In the genomic region with DNA sequence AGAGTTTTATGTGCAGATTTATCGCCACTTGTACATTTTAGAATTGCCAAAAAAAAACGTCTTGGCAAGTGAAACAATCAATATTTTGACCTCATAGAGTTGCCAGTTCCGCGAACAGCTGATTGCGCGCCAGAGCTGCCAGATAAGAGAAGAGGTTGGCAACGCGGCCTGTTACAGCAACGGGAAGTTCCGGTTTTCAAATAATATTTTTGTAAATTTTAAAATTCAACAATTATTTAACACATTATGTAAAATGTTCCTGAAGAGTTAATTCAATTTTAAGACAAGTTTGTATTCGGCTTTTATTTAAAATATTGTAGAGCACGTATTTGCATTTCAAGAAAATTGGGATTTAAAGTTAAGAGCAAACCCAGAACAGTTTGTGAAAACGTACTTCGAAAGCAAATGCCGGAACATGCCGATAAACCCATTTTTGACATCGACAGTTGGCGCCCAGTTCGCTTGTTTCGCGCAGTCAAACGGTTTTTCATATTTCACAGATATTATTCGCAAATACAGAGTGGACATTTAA, we compare ENCODE assay signal across 1 fruit fly cellular context.
TF ChIP-seq lines count a peak whose summit lies in the region.

prd1 (minus strand) TSS at position 320 of the 532 bp plus-strand sequence.
HisCl1 (plus strand) TSS at position 482 of the 532 bp plus-strand sequence.

TF ChIP-seq in whole organism, embryonic, 481 proteins besides CTCF, POLR2A, EP300 and RAD21 (continued from another document and continues in another):
- TF ChIP-seq chn (GFP tag; optimal IDR thresholded peaks at IDR 0.05; lab: Kevin White, UChicago) (peak; percentile 24), h (optimal IDR thresholded peaks at IDR 0.05; lab: Kevin White, UChicago) (no peak), Hand (GFP tag; optimal IDR thresholded peaks at IDR 0.05; lab: Kevin White, UChicago) (no peak), CG16863 (GFP tag; optimal IDR thresholded peaks at IDR 0.05; lab: Kevin White, UChicago) (no peak), toy (GFP tag; IDR thresholded peaks at IDR 0.05; lab: Robert Waterston, UW) (no peak), ken (GFP tag; IDR thresholded peaks at IDR 0.05; lab: Robert Waterston, UW) (no peak), CG31388 (GFP tag; optimal IDR thresholded peaks at IDR 0.05; lab: Kevin White, UChicago) (no peak), nom (GFP tag; optimal IDR thresholded peaks at IDR 0.05; lab: Kevin White, UChicago) (peak; percentile 25), Lpt (GFP tag; optimal IDR thresholded peaks at IDR 0.05; lab: Kevin White, UChicago) (no peak), Hsf (GFP tag; optimal IDR thresholded peaks at IDR 0.05; lab: Kevin White, UChicago) (peak; percentile 81), CG5180 (GFP tag; optimal IDR thresholded peaks at IDR 0.05; lab: Kevin White, UChicago) (peak; percentile 11), fru (optimal IDR thresholded peaks at IDR 0.05; lab: Kevin White, UChicago) (no peak), CG34422 (GFP tag; IDR thresholded peaks at IDR 0.05; lab: Robert Waterston, UW) (peak; percentile 71; the same call in 1 of the 3 replicates), CG34224 (GFP tag; IDR thresholded peaks at IDR 0.05; lab: Robert Waterston, UW; ENCODE audit: partially characterized antibody) (no peak), CG11093 (GFP tag; IDR thresholded peaks at IDR 0.05; lab: Robert Waterston, UW) (no peak), CG4360 (GFP tag; IDR thresholded peaks at IDR 0.05; lab: Robert Waterston, UW) (0 out of 2 replicates have a peak, but pooled peaks have one; percentile 8), croc (GFP tag; conservative IDR thresholded peaks at IDR 0.05; lab: Robert Waterston, UW) (peak; percentile 55), Hr39 (optimal IDR thresholded peaks at IDR 0.05; lab: Kevin White, UChicago) (no peak), CG2120 (GFP tag; optimal IDR thresholded peaks at IDR 0.05; lab: Kevin White, UChicago) (peak; percentile 87), HLH54F (GFP tag; optimal IDR thresholded peaks at IDR 0.05; lab: Kevin White, UChicago) (peak; percentile 62), CG4707 (GFP tag; optimal IDR thresholded peaks at IDR 0.05; lab: Kevin White, UChicago) (peak; percentile 4), CG13123 (GFP tag; optimal IDR thresholded peaks at IDR 0.05; lab: Kevin White, UChicago) (no peak), al (GFP tag; IDR thresholded peaks at IDR 0.05; lab: Robert Waterston, UW) (peak; percentile 66), CoRest (tag; optimal IDR thresholded peaks at IDR 0.05; lab: Kevin White, UChicago) (peak; percentile 91), Sox102F (GFP tag; optimal IDR thresholded peaks at IDR 0.05; lab: Kevin White, UChicago) (no peak), Fer1 (GFP tag; optimal IDR thresholded peaks at IDR 0.05; lab: Kevin White, UChicago) (peak; percentile 70), CG30020 (tag; optimal IDR thresholded peaks at IDR 0.05; lab: Kevin White, UChicago) (no peak), exex (tag; optimal IDR thresholded peaks at IDR 0.05; lab: Kevin White, UChicago) (no peak), CG6654 (GFP tag; optimal IDR thresholded peaks at IDR 0.05; lab: Kevin White, UChicago) (peak; percentile 40), nmo (GFP tag; optimal IDR thresholded peaks at IDR 0.05; lab: Kevin White, UChicago) (peak; percentile 89), CG17568 (GFP tag; optimal IDR thresholded peaks at IDR 0.05; lab: Kevin White, UChicago) (no peak), CG7963 (GFP tag; IDR thresholded peaks at IDR 0.05; lab: Robert Waterston, UW; ENCODE audit: partially characterized antibody) (no peak), CG8359 (GFP tag; optimal IDR thresholded peaks at IDR 0.05; lab: Kevin White, UChicago; ENCODE audit: borderline replicate concordance) (peak; percentile 19), CG14965 (GFP tag; optimal IDR thresholded peaks at IDR 0.05; lab: Kevin White, UChicago; ENCODE audit: borderline replicate concordance) (no peak), B-H2 (GFP tag; optimal IDR thresholded peaks at IDR 0.05; lab: Kevin White, UChicago) (peak; percentile 68), CG3065 (GFP tag; optimal IDR thresholded peaks at IDR 0.05; lab: Kevin White, UChicago) (no peak), Gsc (GFP tag; IDR thresholded peaks at IDR 0.05; lab: Robert Waterston, UW) (no peak), tx (GFP tag; optimal IDR thresholded peaks at IDR 0.05; lab: Kevin White, UChicago) (peak; percentile 12), tup (GFP tag; optimal IDR thresholded peaks at IDR 0.05; lab: Kevin White, UChicago) (peak; percentile 6), HmgD (GFP tag; optimal IDR thresholded peaks at IDR 0.05; lab: Kevin White, UChicago) (no peak), Sin3A (optimal IDR thresholded peaks at IDR 0.05; lab: Kevin White, UChicago) (peak; percentile 72), peb (GFP tag; IDR thresholded peaks at IDR 0.05; lab: Robert Waterston, UW) (peak; percentile 39; the same call in 1 of the 2 replicates), CG12391 (tag; optimal IDR thresholded peaks at IDR 0.05; lab: Kevin White, UChicago) (peak; percentile 76), Tbp (GFP tag; optimal IDR thresholded peaks at IDR 0.05; lab: Kevin White, UChicago) (no peak), CHES-1-like (GFP tag; optimal IDR thresholded peaks at IDR 0.05; lab: Kevin White, UChicago) (peak; percentile 62), Ets65A (GFP tag; lab: Kevin White, UChicago) (peak; percentile 98), CG13624 (GFP tag; optimal IDR thresholded peaks at IDR 0.05; lab: Kevin White, UChicago) (peak; percentile 74), CG10979 (tag; optimal IDR thresholded peaks at IDR 0.05; lab: Kevin White, UChicago) (peak; percentile 62), nau (GFP tag; optimal IDR thresholded peaks at IDR 0.05; lab: Kevin White, UChicago) (no peak), insv (GFP tag; optimal IDR thresholded peaks at IDR 0.05; lab: Kevin White, UChicago) (peak in 1 of 2 experiments; percentile 35), sens (GFP tag; lab: Kevin White, UChicago) (peak; percentile 93), Oaz (GFP tag; IDR thresholded peaks at IDR 0.05; lab: Robert Waterston, UW) (no peak), slp2 (GFP tag; optimal IDR thresholded peaks at IDR 0.05; lab: Kevin White, UChicago) (peak; percentile 57), CG31365 (tag; optimal IDR thresholded peaks at IDR 0.05; lab: Kevin White, UChicago) (no peak), CG12236 (GFP tag; optimal IDR thresholded peaks at IDR 0.05; lab: Kevin White, UChicago) (no peak), ssp (GFP tag; IDR thresholded peaks at IDR 0.05; lab: Robert Waterston, UW) (peak; percentile 45), jumu (GFP tag; optimal IDR thresholded peaks at IDR 0.05; lab: Kevin White, UChicago) (peak; percentile 37), CG17359 (tag; optimal IDR thresholded peaks at IDR 0.05; lab: Kevin White, UChicago) (peak; percentile 44), CG17612 (GFP tag; IDR thresholded peaks at IDR 0.05; lab: Robert Waterston, UW) (no peak), CG9932 (GFP tag; IDR thresholded peaks at IDR 0.05; lab: Robert Waterston, UW) (peak; percentile 82), psq (GFP tag; optimal IDR thresholded peaks at IDR 0.05; lab: Kevin White, UChicago) (no peak), CG10959 (GFP tag; IDR thresholded peaks at IDR 0.05; lab: Robert Waterston, UW) (0 out of 2 replicates have a peak, but pooled peaks have one; percentile 10), CG30403 (GFP tag; optimal IDR thresholded peaks at IDR 0.05; lab: Kevin White, UChicago) (peak; percentile 79), CG17912 (GFP tag; optimal IDR thresholded peaks at IDR 0.05; lab: Kevin White, UChicago) (peak; percentile 47), tap (tag; optimal IDR thresholded peaks at IDR 0.05; lab: Kevin White, UChicago) (no peak), CG33213 (GFP tag; optimal IDR thresholded peaks at IDR 0.05; lab: Kevin White, UChicago) (peak; percentile 52), CG18764 (GFP tag; optimal IDR thresholded peaks at IDR 0.05; lab: Kevin White, UChicago) (peak; percentile 9), CG12744 (GFP tag; optimal IDR thresholded peaks at IDR 0.05; lab: Kevin White, UChicago) (peak; percentile 32), Optix (GFP tag; IDR thresholded peaks at IDR 0.05; lab: Robert Waterston, UW) (no peak), CG8478 (optimal IDR thresholded peaks at IDR 0.05; lab: Kevin White, UChicago) (no peak), sqz (GFP tag; optimal IDR thresholded peaks at IDR 0.05; lab: Kevin White, UChicago) (peak; percentile 81), fd3F (GFP tag; optimal IDR thresholded peaks at IDR 0.05; lab: Kevin White, UChicago) (peak; percentile 68), stc (GFP tag; IDR thresholded peaks at IDR 0.05; lab: Robert Waterston, UW) (peak; percentile 58; the same call in 1 of the 2 replicates), Fer3 (tag; optimal IDR thresholded peaks at IDR 0.05; lab: Kevin White, UChicago) (peak; percentile 78), ase (GFP tag; IDR thresholded peaks at IDR 0.05; lab: Robert Waterston, UW) (no peak), en (GFP tag; optimal IDR thresholded peaks at IDR 0.05; lab: Kevin White, UChicago) (peak; percentile 37), grau (tag; optimal IDR thresholded peaks at IDR 0.05; lab: Kevin White, UChicago) (no peak), emc (GFP tag; optimal IDR thresholded peaks at IDR 0.05; lab: Kevin White, UChicago) (no peak), ab (GFP tag; optimal IDR thresholded peaks at IDR 0.05; lab: Kevin White, UChicago) (no peak), sob (GFP tag; IDR thresholded peaks at IDR 0.05; lab: Robert Waterston, UW) (peak; percentile 76), CG13894 (tag; optimal IDR thresholded peaks at IDR 0.05; lab: Kevin White, UChicago) (no peak), gro (GFP tag; optimal IDR thresholded peaks at IDR 0.05; lab: Kevin White, UChicago) (peak; percentile 68), zen (tag; optimal IDR thresholded peaks at IDR 0.05; lab: Kevin White, UChicago) (peak; percentile 46), danr (GFP tag; IDR thresholded peaks at IDR 0.05; lab: Robert Waterston, UW) (no peak; the same call in 1 of the 2 replicates), CG1529 (GFP tag; optimal IDR thresholded peaks at IDR 0.05; lab: Kevin White, UChicago) (peak; percentile 44), NfI (GFP tag; optimal IDR thresholded peaks at IDR 0.05; lab: Kevin White, UChicago) (peak; percentile 81), Deaf1 (tag; optimal IDR thresholded peaks at IDR 0.05; lab: Kevin White, UChicago) (no peak), z (GFP tag; IDR thresholded peaks at IDR 0.05; lab: Robert Waterston, UW) (no peak), CG11723 (GFP tag; optimal IDR thresholded peaks at IDR 0.05; lab: Kevin White, UChicago) (no peak), dati (GFP tag; IDR thresholded peaks at IDR 0.05; lab: Robert Waterston, UW) (no peak), fd96Cb (tag; optimal IDR thresholded peaks at IDR 0.05; lab: Kevin White, UChicago) (peak; percentile 70), cg (GFP tag; optimal IDR thresholded peaks at IDR 0.05; lab: Kevin White, UChicago) (no peak), Med (GFP tag; lab: Kevin White, UChicago) (peak; percentile 93), pnt (GFP tag; optimal IDR thresholded peaks at IDR 0.05; lab: Kevin White, UChicago) (peak; percentile 53), CG10366 (GFP tag; IDR thresholded peaks at IDR 0.05; lab: Robert Waterston, UW) (no peak), HLH3B (GFP tag; IDR thresholded peaks at IDR 0.05; lab: Robert Waterston, UW) (peak; percentile 56), grn (GFP tag; optimal IDR thresholded peaks at IDR 0.05; lab: Kevin White, UChicago) (no peak), CG7556 (GFP tag; optimal IDR thresholded peaks at IDR 0.05; lab: Kevin White, UChicago) (peak; percentile 58), mld (GFP tag; IDR thresholded peaks at IDR 0.05; lab: Robert Waterston, UW; ENCODE audit: partially characterized antibody) (no peak), ap (GFP tag; IDR thresholded peaks at IDR 0.05; lab: Robert Waterston, UW) (no peak), wdn (GFP tag; IDR thresholded peaks at IDR 0.05; lab: Robert Waterston, UW) (no peak), CG14710 (tag; optimal IDR thresholded peaks at IDR 0.05; lab: Kevin White, UChicago) (peak; percentile 83), CG12942 (GFP tag; optimal IDR thresholded peaks at IDR 0.05; lab: Kevin White, UChicago) (peak; percentile 70), pb (GFP tag; optimal IDR thresholded peaks at IDR 0.05; lab: Kevin White, UChicago) (no peak), PHDP (tag; optimal IDR thresholded peaks at IDR 0.05; lab: Kevin White, UChicago) (no peak), CG6791 (GFP tag; IDR thresholded peaks at IDR 0.05; lab: Robert Waterston, UW; ENCODE audit: partially characterized antibody) (no peak), CG13287 (GFP tag; IDR thresholded peaks at IDR 0.05; lab: Robert Waterston, UW; ENCODE audit: partially characterized antibody) (peak; percentile 38; the same call in 1 of the 2 replicates), BEAF-32 (GFP tag; optimal IDR thresholded peaks at IDR 0.05; lab: Kevin White, UChicago) (peak; percentile 44), tio (GFP tag; optimal IDR thresholded peaks at IDR 0.05; lab: Kevin White, UChicago) (peak; percentile 35), NC2β (GFP tag; optimal IDR thresholded peaks at IDR 0.05; lab: Kevin White, UChicago) (peak; percentile 49), otp (GFP tag; IDR thresholded peaks at IDR 0.05; lab: Robert Waterston, UW) (peak; percentile 55; the same call in 1 of the 3 replicates), CG9817 (tag; optimal IDR thresholded peaks at IDR 0.05; lab: Kevin White, UChicago) (peak; percentile 81), sim (GFP tag; IDR thresholded peaks at IDR 0.05; lab: Robert Waterston, UW) (no peak), Jarid2 (GFP tag; optimal IDR thresholded peaks at IDR 0.05; lab: Kevin White, UChicago) (no peak), Dbx (GFP tag; IDR thresholded peaks at IDR 0.05; lab: Robert Waterston, UW) (peak; percentile 66), usp (GFP tag; optimal IDR thresholded peaks at IDR 0.05; lab: Kevin White, UChicago) (no peak), gcm2 (GFP tag; optimal IDR thresholded peaks at IDR 0.05; lab: Kevin White, UChicago) (peak; percentile 33), kah (GFP tag; optimal IDR thresholded peaks at IDR 0.05; lab: Kevin White, UChicago) (peak; percentile 24), gem (tag; optimal IDR thresholded peaks at IDR 0.05; lab: Kevin White, UChicago) (no peak), vvl (GFP tag; IDR thresholded peaks at IDR 0.05; lab: Robert Waterston, UW) (peak; percentile 73), klu (GFP tag; IDR thresholded peaks at IDR 0.05; lab: Robert Waterston, UW) (peak; percentile 41; the same call in 1 of the 2 replicates), oc (tag; optimal IDR thresholded peaks at IDR 0.05; lab: Kevin White, UChicago) (no peak), CG4282 (GFP tag; optimal IDR thresholded peaks at IDR 0.05; lab: Kevin White, UChicago) (no peak), pum (GFP tag; optimal IDR thresholded peaks at IDR 0.05; lab: Kevin White, UChicago) (peak; percentile 43), CG15479 (GFP tag; optimal IDR thresholded peaks at IDR 0.05; lab: Kevin White, UChicago) (no peak), Dip2 (GFP tag; IDR thresholded peaks at IDR 0.05; lab: Robert Waterston, UW) (no peak), TFAM (GFP tag; optimal IDR thresholded peaks at IDR 0.05; lab: Kevin White, UChicago) (no peak)
